Fruit fly (Drosophila melanogaster) whole organism, prepupa: ENCODE results near the gene bgm.

Experiments
- CG3032 ChIP-seq: fragments of 200-800 bp; optimal IDR thresholded peaks from 2 replicates; lab custom pipeline; 2019; ENCODE audit warnings: missing biosample characterization, mild to moderate bottlenecking, missing genetic modification characterization, moderate library complexity
- CG7368 ChIP-seq: fragments of 200-800 bp; sonication (Bioruptor generic); optimal IDR thresholded peaks from 3 replicates; lab custom pipeline; 2016; ENCODE audit warnings: missing biosample characterization, missing genetic modification characterization
- Ets96B ChIP-seq: fragments of 200-800 bp; optimal IDR thresholded peaks from 2 replicates; lab custom pipeline; 2019; ENCODE audit warnings: missing biosample characterization, mild to moderate bottlenecking, missing genetic modification characterization, moderate library complexity
- Sox102F ChIP-seq: fragments of 200-800 bp; sonication (Bioruptor generic); optimal IDR thresholded peaks from 2 replicates; lab custom pipeline; 2016; ENCODE audit warnings: missing biosample characterization, mild to moderate bottlenecking, missing genetic modification characterization
- Sox15 ChIP-seq: fragments of 200-800 bp; sonication (Bioruptor generic); optimal IDR thresholded peaks from 3 replicates; lab custom pipeline; 2016; ENCODE audit warnings: missing biosample characterization, missing genetic modification characterization
- achi ChIP-seq: fragments of 200-800 bp; sonication (Bioruptor generic); optimal IDR thresholded peaks from 3 replicates; lab custom pipeline; 2016; ENCODE audit warnings: missing biosample characterization, missing genetic modification characterization
- eg ChIP-seq: fragments of 200-800 bp; sonication (Bioruptor generic); IDR thresholded peaks from 3 replicates; pipeline ENCODE4 v1.3.6; 2022; ENCODE audit warnings: missing biosample characterization, missing genetic modification characterization
- fkh ChIP-seq: fragments of 200-800 bp; sonication (Bioruptor generic); optimal IDR thresholded peaks from 3 replicates; lab custom pipeline; 2017; ENCODE audit warnings: missing biosample characterization, mild to moderate bottlenecking, missing genetic modification characterization, moderate library complexity
- lz ChIP-seq: fragments of 200-800 bp; sonication (Bioruptor generic); optimal IDR thresholded peaks from 3 replicates; lab custom pipeline; 2016; ENCODE audit warnings: missing biosample characterization, missing genetic modification characterization
- ss ChIP-seq, 2 experiments: fragments of 200-800 bp; sonication (Bioruptor generic); optimal IDR thresholded peaks; 2 replicates in 1 of 2; 3 replicates in 1 of 2; lab custom pipeline; 2017 to 2018; ENCODE audit warnings: mild to moderate bottlenecking in 2 of 2, missing biosample characterization in 2 of 2, missing genetic modification characterization in 2 of 2, moderate library complexity in 1 of 2

DNA sequence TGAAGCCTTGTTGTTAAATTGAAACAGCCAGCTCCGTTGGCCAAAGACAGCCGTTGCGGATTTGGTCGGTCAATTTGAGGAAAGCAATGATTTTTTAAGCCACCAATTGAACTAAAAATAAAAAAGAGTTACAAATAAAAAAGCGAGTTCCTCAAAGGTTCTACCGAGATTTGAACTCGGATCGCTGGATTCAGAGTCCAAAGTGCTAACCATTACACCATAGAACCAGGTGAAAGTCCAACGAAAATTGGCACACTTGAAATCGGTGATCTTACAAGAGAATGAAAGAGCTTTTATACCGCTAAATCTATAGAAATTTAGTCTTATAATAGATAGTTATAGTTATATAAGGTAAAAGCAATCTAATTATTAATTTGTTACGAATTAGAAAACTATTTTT is 2.4 kb upstream of the bgm start:
- TF ChIP-seq Sox102F (GFP tag; lab: Kevin White, UChicago) (no peak), achi (GFP tag; lab: Kevin White, UChicago) (no peak), CG3032 (tag; lab: Kevin White, UChicago) (no peak), lz (GFP tag; lab: Kevin White, UChicago) (no peak), ss (GFP tag; optimal IDR thresholded peaks at IDR 0.05; lab: Kevin White, UChicago) (no peak), Sox15 (GFP tag; lab: Kevin White, UChicago) (no peak), Ets96B (tag; lab: Kevin White, UChicago) (no peak), fkh (GFP tag; lab: Kevin White, UChicago) (no peak), eg (GFP tag; lab: Robert Waterston, UW) (no peak), CG7368 (GFP tag; lab: Kevin White, UChicago) (no peak)
